Fruit fly (Drosophila melanogaster): ENCODE results near the gene CG4022.

CG4022 gene

dm6 chr3L:9441907-9442479 is 31.4 kb upstream of the CG4022 start, which contains the start of the genes Bet3 and Nf-YA (continued):
- TF ChIP-seq CG8765 (GFP tag; IDR thresholded peaks at IDR 0.05): no peak
- TF ChIP-seq emc (GFP tag; optimal IDR thresholded peaks at IDR 0.05): no peak
- TF ChIP-seq phol (tag; optimal IDR thresholded peaks at IDR 0.05): peak; percentile 61
- no peak for TF ChIP-seq cato (GFP tag; optimal IDR thresholded peaks at IDR 0.05; ENCODE audit: borderline replicate concordance)
- no peak for TF ChIP-seq CG15011 (GFP tag; optimal IDR thresholded peaks at IDR 0.05)
- no peak for TF ChIP-seq psq (GFP tag; optimal IDR thresholded peaks at IDR 0.05)
- TF ChIP-seq CG7372 (GFP tag; IDR thresholded peaks at IDR 0.05): peak; percentile 60; the same call in 1 of the 2 replicates
- no peak for TF ChIP-seq CG31365 (tag; optimal IDR thresholded peaks at IDR 0.05)
- TF ChIP-seq Lim3 (GFP tag; IDR thresholded peaks at IDR 0.05): no peak
- TF ChIP-seq Nf-YC (tag; optimal IDR thresholded peaks at IDR 0.05): peak; percentile 43
- TF ChIP-seq Meics (GFP tag; optimal IDR thresholded peaks at IDR 0.05): peak; percentile 49
- no peak for TF ChIP-seq CG5953 (GFP tag; IDR thresholded peaks at IDR 0.05)
- TF ChIP-seq CG11504 (tag; optimal IDR thresholded peaks at IDR 0.05): no peak
- peak; percentile 27 for TF ChIP-seq crc (GFP tag; optimal IDR thresholded peaks at IDR 0.05)
- TF ChIP-seq CG17186 (GFP tag; optimal IDR thresholded peaks at IDR 0.05): peak; percentile 31
- TF ChIP-seq dimm (GFP tag; IDR thresholded peaks at IDR 0.05): no peak
- peak; percentile 11 for TF ChIP-seq fd102C (GFP tag; optimal IDR thresholded peaks at IDR 0.05)
- TF ChIP-seq CkIIα-i1 (GFP tag; IDR thresholded peaks at IDR 0.05): no peak
- TF ChIP-seq YL-1 (GFP tag; optimal IDR thresholded peaks at IDR 0.05): peak; percentile 80
- TF ChIP-seq CG32772 (GFP tag; IDR thresholded peaks at IDR 0.05): peak; percentile 61
- peak; percentile 88 for TF ChIP-seq CG13287 (GFP tag; IDR thresholded peaks at IDR 0.05; ENCODE audit: partially characterized antibody)
- peak; percentile 8 for TF ChIP-seq CG4854 (GFP tag; optimal IDR thresholded peaks at IDR 0.05)
- peak; percentile 38 for TF ChIP-seq sd (tag; optimal IDR thresholded peaks at IDR 0.05)
- TF ChIP-seq pb (GFP tag; optimal IDR thresholded peaks at IDR 0.05): no peak
- TF ChIP-seq D (optimal IDR thresholded peaks at IDR 0.05): no peak
- no peak for TF ChIP-seq D (GFP tag; optimal IDR thresholded peaks at IDR 0.05)
- TF ChIP-seq sc (optimal IDR thresholded peaks at IDR 0.05): no peak
- no peak for TF ChIP-seq sc (GFP tag; optimal IDR thresholded peaks at IDR 0.05)
- TF ChIP-seq CG11398 (GFP tag; optimal IDR thresholded peaks at IDR 0.05): no peak
- peak; percentile 90 for TF ChIP-seq mam (GFP tag; optimal IDR thresholded peaks at IDR 0.05)
- peak; percentile 48 for TF ChIP-seq CG17361 (GFP tag; IDR thresholded peaks at IDR 0.05)
- TF ChIP-seq Tbp (GFP tag; optimal IDR thresholded peaks at IDR 0.05): no peak
- TF ChIP-seq Hr39 (optimal IDR thresholded peaks at IDR 0.05): no peak
- peak; percentile 88 for TF ChIP-seq slbo (GFP tag; IDR thresholded peaks at IDR 0.05)
- no peak for TF ChIP-seq ab (GFP tag; optimal IDR thresholded peaks at IDR 0.05)
- TF ChIP-seq Scr (GFP tag; IDR thresholded peaks at IDR 0.05; ENCODE audit: partially characterized antibody): peak; percentile 82
- no peak for TF ChIP-seq onecut (GFP tag; IDR thresholded peaks at IDR 0.05)
- TF ChIP-seq Rx (GFP tag; IDR thresholded peaks at IDR 0.05): 0 out of 2 replicates have a peak, but pooled peaks have one; percentile 33
- TF ChIP-seq hth (optimal IDR thresholded peaks at IDR 0.05): no peak
- TF ChIP-seq amos (GFP tag; IDR thresholded peaks at IDR 0.05; ENCODE audit: partially characterized antibody): peak; percentile 91
- TF ChIP-seq CG16779 (GFP tag; IDR thresholded peaks at IDR 0.05): no peak
- TF ChIP-seq CG10979 (tag; optimal IDR thresholded peaks at IDR 0.05): peak; percentile 47
- peak; percentile 35 for TF ChIP-seq nerfin-1 (tag; optimal IDR thresholded peaks at IDR 0.05)
- TF ChIP-seq pita (GFP tag; optimal IDR thresholded peaks at IDR 0.05): peak; percentile 37
- TF ChIP-seq CG18011 (GFP tag; optimal IDR thresholded peaks at IDR 0.05): no peak
- TF ChIP-seq H15 (GFP tag; IDR thresholded peaks at IDR 0.05): peak; percentile 12; the same call in 1 of the 3 replicates
- TF ChIP-seq CG12219 (GFP tag; optimal IDR thresholded peaks at IDR 0.05): no peak
- TF ChIP-seq crp (GFP tag; optimal IDR thresholded peaks at IDR 0.05): peak in 1 of 2 experiments; percentile 7
- TF ChIP-seq Fer1 (GFP tag; optimal IDR thresholded peaks at IDR 0.05): peak; percentile 3
- peak; percentile 49 for TF ChIP-seq pnt (GFP tag; optimal IDR thresholded peaks at IDR 0.05)
- TF ChIP-seq CG4820 (GFP tag; optimal IDR thresholded peaks at IDR 0.05): peak; percentile 14
- peak; percentile 21 for TF ChIP-seq p53 (GFP tag; optimal IDR thresholded peaks at IDR 0.05)

Data from whole organism, embryonic.